Fruit fly (Drosophila melanogaster) whole organism, embryonic: ENCODE data around the gene Hip14.

Source experiments
- Antp ChIP-seq: fragments of 200-800 bp; sonication (Bioruptor generic); optimal IDR thresholded peaks from 3 replicates; lab custom pipeline; 2016; ENCODE audit warnings: missing biosample characterization, missing genetic modification characterization
- BEAF-32 ChIP-seq: fragments of 200-800 bp; sonication (Bioruptor generic); optimal IDR thresholded peaks from 3 replicates; lab custom pipeline; 2017; ENCODE audit warnings: missing biosample characterization, missing genetic modification characterization, mild to moderate bottlenecking, moderate library complexity, missing genetic modification reagents
- CG11504 ChIP-seq: fragments of 200-800 bp; sonication (Bioruptor generic); optimal IDR thresholded peaks from 3 replicates; lab custom pipeline; 2019; ENCODE audit warnings: missing biosample characterization, mild to moderate bottlenecking, missing genetic modification characterization, moderate library complexity
- CG14860 ChIP-seq: fragments of 200-800 bp; sonication (Bioruptor generic); IDR thresholded peaks from 3 replicates; pipeline ENCODE4 v1.3.6; 2022; ENCODE audit warnings: missing biosample characterization, missing genetic modification characterization; ENCODE audit not compliant: partially characterized antibody
- CG15269 ChIP-seq: fragments of 200-800 bp; sonication (Bioruptor generic); optimal IDR thresholded peaks from 2 replicates; lab custom pipeline; 2018; ENCODE audit warnings: missing biosample characterization, mild to moderate bottlenecking, missing genetic modification characterization, moderate library complexity
- CG1529 ChIP-seq: fragments of 200-800 bp; sonication (Bioruptor generic); optimal IDR thresholded peaks from 3 replicates; lab custom pipeline; 2018; ENCODE audit warnings: missing biosample characterization, missing genetic modification characterization
- CG15696 ChIP-seq: fragments of 200-800 bp; sonication (Bioruptor generic); optimal IDR thresholded peaks from 2 replicates; lab custom pipeline; 2019; ENCODE audit warnings: missing biosample characterization, mild to moderate bottlenecking, missing genetic modification characterization, moderate library complexity
- CG17568 ChIP-seq: fragments of 200-800 bp; sonication (Bioruptor generic); optimal IDR thresholded peaks from 2 replicates; lab custom pipeline; 2018; ENCODE audit warnings: missing biosample characterization, mild to moderate bottlenecking, missing genetic modification characterization, moderate library complexity
- CG2678 ChIP-seq: fragments of 200-800 bp; sonication (Bioruptor generic); optimal IDR thresholded peaks from 3 replicates; lab custom pipeline; 2019; ENCODE audit warnings: missing biosample characterization, mild to moderate bottlenecking, missing genetic modification characterization, moderate library complexity
- CG30403 ChIP-seq: fragments of 200-800 bp; sonication (Bioruptor generic); optimal IDR thresholded peaks from 3 replicates; lab custom pipeline; 2016; ENCODE audit warnings: missing biosample characterization, missing genetic modification characterization
- CG3065 ChIP-seq: fragments of 200-800 bp; sonication (Bioruptor generic); optimal IDR thresholded peaks from 2 replicates; lab custom pipeline; 2016; ENCODE audit warnings: missing biosample characterization, missing genetic modification characterization
- CG31388 ChIP-seq: fragments of 200-800 bp; sonication (Bioruptor generic); optimal IDR thresholded peaks from 2 replicates; lab custom pipeline; 2016; ENCODE audit warnings: missing biosample characterization, missing genetic modification characterization
- CG32767 ChIP-seq: fragments of 200-800 bp; sonication (Bioruptor generic); IDR thresholded peaks from 2 replicates; pipeline ENCODE4 v1.3.6; 2022; ENCODE audit warnings: missing biosample characterization, missing genetic modification characterization
- CG32772 ChIP-seq: fragments of 200-800 bp; sonication (Bioruptor generic); IDR thresholded peaks from 2 replicates; pipeline ENCODE4 v1.3.6; 2022; ENCODE audit warnings: missing biosample characterization, missing genetic modification characterization
- CG3995 ChIP-seq: fragments of 200-800 bp; sonication (Bioruptor generic); optimal IDR thresholded peaks from 3 replicates; lab custom pipeline; 2016; ENCODE audit warnings: missing biosample characterization, missing genetic modification characterization
- CG5180 ChIP-seq: fragments of 200-800 bp; sonication (Bioruptor generic); optimal IDR thresholded peaks from 3 replicates; lab custom pipeline; 2017; ENCODE audit warnings: missing biosample characterization, missing genetic modification characterization, mild to moderate bottlenecking, moderate library complexity, missing genetic modification reagents
- CG5245 ChIP-seq: fragments of 200-800 bp; sonication (Bioruptor generic); optimal IDR thresholded peaks from 3 replicates; lab custom pipeline; 2016; ENCODE audit warnings: missing biosample characterization, missing genetic modification characterization
- CG6654 ChIP-seq: fragments of 200-800 bp; sonication (Bioruptor generic); optimal IDR thresholded peaks from 2 replicates; lab custom pipeline; 2017; ENCODE audit warnings: missing biosample characterization, mild to moderate bottlenecking, missing genetic modification characterization
- CG6791 ChIP-seq: fragments of 200-800 bp; sonication (Bioruptor generic); IDR thresholded peaks from 3 replicates; pipeline ENCODE4 v1.3.6; 2022; ENCODE audit warnings: missing biosample characterization, missing genetic modification characterization; ENCODE audit not compliant: partially characterized antibody
- CG8359 ChIP-seq: fragments of 200-800 bp; sonication (Bioruptor generic); optimal IDR thresholded peaks from 2 replicates; lab custom pipeline; 2017; ENCODE audit warnings: missing biosample characterization, mild to moderate bottlenecking, missing genetic modification characterization, borderline replicate concordance
- Dad ChIP-seq: fragments of 200-800 bp; sonication (Bioruptor generic); optimal IDR thresholded peaks from 3 replicates; lab custom pipeline; 2016; ENCODE audit warnings: missing biosample characterization, missing genetic modification characterization
- Dp ChIP-seq: fragments of 200-800 bp; sonication (Bioruptor generic); optimal IDR thresholded peaks from 2 replicates; lab custom pipeline; 2018; ENCODE audit warnings: missing biosample characterization, mild to moderate bottlenecking, missing genetic modification characterization, moderate library complexity
- E2f2 ChIP-seq: fragments of 200-800 bp; sonication (Bioruptor generic); IDR thresholded peaks from 2 replicates; pipeline ENCODE4 v1.3.6; 2022; ENCODE audit warnings: missing biosample characterization, missing genetic modification characterization
- Gsc ChIP-seq: fragments of 200-800 bp; sonication (Bioruptor generic); IDR thresholded peaks from 2 replicates; pipeline ENCODE4 v1.3.6; 2022; ENCODE audit warnings: missing biosample characterization, missing genetic modification characterization
- Hmx ChIP-seq: fragments of 200-800 bp; sonication (Bioruptor generic); optimal IDR thresholded peaks from 2 replicates; lab custom pipeline; 2016; ENCODE audit warnings: missing biosample characterization, missing genetic modification characterization
- MESR4 ChIP-seq: fragments of 200-800 bp; sonication (Bioruptor generic); optimal IDR thresholded peaks from 2 replicates; lab custom pipeline; 2018; ENCODE audit warnings: missing biosample characterization, mild to moderate bottlenecking, missing genetic modification characterization, moderate library complexity
- Max ChIP-seq: fragments of 200-800 bp; sonication (Bioruptor generic); optimal IDR thresholded peaks from 2 replicates; lab custom pipeline; 2016; ENCODE audit warnings: missing biosample characterization, mild to moderate bottlenecking, missing genetic modification characterization
- Meics ChIP-seq: fragments of 200-800 bp; sonication (Bioruptor generic); optimal IDR thresholded peaks from 2 replicates; lab custom pipeline; 2017; ENCODE audit warnings: missing biosample characterization, mild to moderate bottlenecking, missing genetic modification characterization
- NC2β ChIP-seq: fragments of 200-800 bp; sonication (Bioruptor generic); optimal IDR thresholded peaks from 2 replicates; lab custom pipeline; 2016; ENCODE audit warnings: missing biosample characterization, missing genetic modification characterization
- Oli ChIP-seq: fragments of 200-800 bp; sonication (Bioruptor generic); optimal IDR thresholded peaks from 2 replicates; lab custom pipeline; 2018; ENCODE audit warnings: missing biosample characterization, mild to moderate bottlenecking, missing genetic modification characterization, moderate library complexity
- Optix ChIP-seq: fragments of 200-800 bp; sonication (Bioruptor generic); IDR thresholded peaks from 3 replicates; pipeline ENCODE4 v1.3.6; 2022; ENCODE audit warnings: missing biosample characterization, missing genetic modification characterization
- Stat92E ChIP-seq, 3 experiments: fragments of >200 bp in 2 of 3; fragments of 200-800 bp in 1 of 3; sonication (Bioruptor generic) in 1 of 3; optimal IDR thresholded peaks; 2 replicates each; lab custom pipeline; 2017 to 2019; ENCODE audit warnings: missing biosample characterization in 3 of 3, missing genetic modification characterization in 3 of 3, mild to moderate bottlenecking in 1 of 3, moderate library complexity in 1 of 3
- abd-A ChIP-seq: fragments of 200-800 bp; sonication (Bioruptor generic); optimal IDR thresholded peaks from 3 replicates; lab custom pipeline; 2019; ENCODE audit warnings: missing biosample characterization, mild to moderate bottlenecking, missing genetic modification characterization, moderate library complexity
- ase ChIP-seq: fragments of 200-800 bp; sonication (Bioruptor generic); IDR thresholded peaks from 3 replicates; pipeline ENCODE4 v1.3.6; 2022; ENCODE audit warnings: missing biosample characterization, missing genetic modification characterization
- chinmo ChIP-seq: fragments of 200-800 bp; sonication (Bioruptor generic); IDR thresholded peaks from 4 replicates; pipeline ENCODE4 v1.3.6; 2022; ENCODE audit warnings: missing biosample characterization, missing genetic modification characterization; ENCODE audit not compliant: partially characterized antibody
- dmrt11E ChIP-seq: fragments of 200-800 bp; sonication (Bioruptor generic); optimal IDR thresholded peaks from 3 replicates; lab custom pipeline; 2018; ENCODE audit warnings: missing biosample characterization, mild to moderate bottlenecking, missing genetic modification characterization, moderate library complexity
- gfzf ChIP-seq: fragments of 200-800 bp; sonication (Bioruptor generic); optimal IDR thresholded peaks from 2 replicates; lab custom pipeline; 2016; ENCODE audit warnings: missing biosample characterization, mild to moderate bottlenecking, missing genetic modification characterization, moderate library complexity
- hth ChIP-seq: fragments of >200 bp; optimal IDR thresholded peaks from 2 replicates; lab custom pipeline; 2017; ENCODE audit warnings: inconsistent platforms
- insv ChIP-seq, 2 experiments: fragments of 200-800 bp; sonication (Bioruptor generic); optimal IDR thresholded peaks; 3 replicates each; lab custom pipeline; 2016 to 2018; ENCODE audit warnings: missing biosample characterization in 2 of 2, missing genetic modification characterization in 2 of 2
- maf-S ChIP-seq: fragments of 200-800 bp; sonication (Bioruptor generic); optimal IDR thresholded peaks from 2 replicates; lab custom pipeline; 2016; ENCODE audit warnings: missing biosample characterization, missing genetic modification characterization
- mld ChIP-seq: fragments of 200-800 bp; sonication (Bioruptor generic); IDR thresholded peaks from 3 replicates; pipeline ENCODE4 v1.3.6; 2022; ENCODE audit warnings: missing biosample characterization, missing genetic modification characterization; ENCODE audit not compliant: partially characterized antibody
- nom ChIP-seq: fragments of 200-800 bp; sonication (Bioruptor generic); optimal IDR thresholded peaks from 2 replicates; lab custom pipeline; 2017; ENCODE audit warnings: missing biosample characterization, missing genetic modification characterization, mild to moderate bottlenecking, moderate library complexity, missing genetic modification reagents
- p53 ChIP-seq: fragments of 200-800 bp; sonication (Bioruptor generic); optimal IDR thresholded peaks from 2 replicates; lab custom pipeline; 2016; ENCODE audit warnings: missing biosample characterization, missing genetic modification characterization
- prd ChIP-seq, 3 experiments: fragments of >200 bp in 2 of 3; fragments of 200-800 bp in 1 of 3; sonication (Bioruptor generic) in 1 of 3; optimal IDR thresholded peaks in 2 of 3; IDR thresholded peaks in 1 of 3; 2 replicates in 2 of 3; 3 replicates in 1 of 3; pipeline versions ENCODE4 v1.3.6 to Lab custom; 2017 to 2022; ENCODE audit warnings: missing biosample characterization in 1 of 3, missing genetic modification characterization in 1 of 3
- repo ChIP-seq: fragments of 200-800 bp; sonication (Bioruptor generic); optimal IDR thresholded peaks from 2 replicates; lab custom pipeline; 2016; ENCODE audit warnings: missing biosample characterization, missing genetic modification characterization
- sd ChIP-seq: fragments of 200-800 bp; sonication (Bioruptor generic); optimal IDR thresholded peaks from 3 replicates; lab custom pipeline; 2018; ENCODE audit warnings: missing biosample characterization, mild to moderate bottlenecking, missing genetic modification characterization, moderate library complexity
- shn ChIP-seq: fragments of 200-800 bp; sonication (Bioruptor generic); optimal IDR thresholded peaks from 3 replicates; lab custom pipeline; 2016; ENCODE audit warnings: missing biosample characterization, missing genetic modification characterization
- sqz ChIP-seq: fragments of 200-800 bp; sonication (Bioruptor generic); optimal IDR thresholded peaks from 3 replicates; lab custom pipeline; 2018; ENCODE audit warnings: missing biosample characterization, mild to moderate bottlenecking, missing genetic modification characterization
- tup ChIP-seq: fragments of 200-800 bp; sonication (Bioruptor generic); optimal IDR thresholded peaks from 2 replicates; lab custom pipeline; 2016; ENCODE audit warnings: missing biosample characterization, mild to moderate bottlenecking, missing genetic modification characterization, moderate library complexity

Gene Hip14

dm6 chr3L:15940823-15941222 is 47.2 kb upstream of the Hip14 start (continued):
- TF ChIP-seq Stat92E (GFP tag; optimal IDR thresholded peaks at IDR 0.05; lab: Kevin White, UChicago) (no peak), gfzf (GFP tag; lab: Kevin White, UChicago) (no peak), CG5245 (peak; percentile 68), ase (GFP tag; lab: Robert Waterston, UW) (peak; percentile 62; the same call in 2 of the 3 replicates), abd-A (tag; lab: Kevin White, UChicago) (no peak), Max (GFP tag; lab: Kevin White, UChicago) (peak; percentile 34), CG3065 (GFP tag; lab: Kevin White, UChicago) (no peak), insv (GFP tag; optimal IDR thresholded peaks at IDR 0.05; lab: Kevin White, UChicago) (no peak), CG11504 (tag; lab: Kevin White, UChicago) (peak; percentile 76), mld (GFP tag; lab: Robert Waterston, UW) (no peak), CG32772 (GFP tag; lab: Robert Waterston, UW) (peak; percentile 60; the same call in 1 of the 2 replicates), CG30403 (peak; percentile 64), CG2678 (tag; lab: Kevin White, UChicago) (peak; percentile 53), Oli (tag; lab: Kevin White, UChicago) (peak; percentile 79), CG3995 (no peak), CG14860 (GFP tag; lab: Robert Waterston, UW) (no peak), Optix (GFP tag; lab: Robert Waterston, UW) (peak; percentile 52; the same call in 1 of the 3 replicates), CG5180 (GFP tag; lab: Kevin White, UChicago) (peak; percentile 87), sd (tag; lab: Kevin White, UChicago) (no peak), MESR4 (GFP tag; lab: Kevin White, UChicago) (no peak), hth (lab: Kevin White, UChicago) (no peak), nom (GFP tag; lab: Kevin White, UChicago) (no peak), sqz (GFP tag; lab: Kevin White, UChicago) (no peak), CG6791 (GFP tag; lab: Robert Waterston, UW) (no peak), repo (GFP tag; lab: Kevin White, UChicago) (no peak), Hmx (GFP tag; lab: Kevin White, UChicago) (no peak), Meics (peak; percentile 0), CG31388 (GFP tag; lab: Kevin White, UChicago) (peak; percentile 48), CG15696 (tag; lab: Kevin White, UChicago) (no peak), CG1529 (GFP tag; lab: Kevin White, UChicago) (peak; percentile 65), NC2β (no peak), Antp (GFP tag; lab: Kevin White, UChicago) (no peak), CG17568 (GFP tag; lab: Kevin White, UChicago) (peak; percentile 14), CG32767 (GFP tag; lab: Robert Waterston, UW) (peak; percentile 38; the same call in 1 of the 2 replicates), shn (GFP tag; lab: Kevin White, UChicago) (no peak), dmrt11E (tag; lab: Kevin White, UChicago) (no peak), Dad (GFP tag; lab: Kevin White, UChicago) (no peak), maf-S (GFP tag; lab: Kevin White, UChicago) (no peak), Dp (GFP tag; lab: Kevin White, UChicago) (no peak), prd (optimal IDR thresholded peaks at IDR 0.05; lab: Kevin White, UChicago) (no peak), prd (GFP tag; IDR thresholded peaks at IDR 0.05; lab: Robert Waterston, UW) (peak; percentile 77; the same call in 2 of the 3 replicates), chinmo (GFP tag; lab: Robert Waterston, UW) (no peak), Gsc (GFP tag; lab: Robert Waterston, UW) (0 out of 2 replicates have a peak, but pooled peaks have one; percentile 12), E2f2 (peak; percentile 40; the same call in 1 of the 2 replicates), CG6654 (GFP tag; lab: Kevin White, UChicago) (peak; percentile 32), p53 (no peak), tup (GFP tag; lab: Kevin White, UChicago) (no peak), BEAF-32 (GFP tag; lab: Kevin White, UChicago) (no peak), CG8359 (GFP tag; lab: Kevin White, UChicago) (peak; percentile 16), CG15269 (tag; lab: Kevin White, UChicago) (peak; percentile 66)
